Worm (Caenorhabditis elegans) whole organism, L2 larva: ENCODE measurements around the gene kin-18.

Source experiments
- F13H6.1 ChIP-seq: sonication (generic microtip); optimal IDR thresholded peaks from 2 replicates; lab custom pipeline; 2016; ENCODE audit warnings: missing genetic modification characterization, missing compliant biosample characterization
- R02D3.7 ChIP-seq: fragments of 150-350 bp; optimal IDR thresholded peaks from 2 replicates; lab custom pipeline; 2014; ENCODE audit warnings: missing biosample characterization, missing genetic modification characterization
- aly-2 ChIP-seq: fragments of 150-350 bp; optimal IDR thresholded peaks from 2 replicates; lab custom pipeline; 2014; ENCODE audit warnings: missing biosample characterization, missing genetic modification characterization
- ama-1 ChIP-seq: fragments of 150-350 bp; optimal IDR thresholded peaks from 2 replicates; lab custom pipeline; 2018; ENCODE audit warnings: inconsistent platforms
- ceh-82 ChIP-seq: fragments of 150-350 bp; optimal IDR thresholded peaks from 2 replicates; lab custom pipeline; 2014; ENCODE audit warnings: missing biosample characterization, missing genetic modification characterization
- dmd-4 ChIP-seq: sonication (generic microtip); optimal IDR thresholded peaks from 2 replicates; lab custom pipeline; 2017; ENCODE audit warnings: missing biosample characterization, missing genetic modification characterization
- egl-27 ChIP-seq: sonication (generic microtip); optimal IDR thresholded peaks from 3 replicates; lab custom pipeline; 2017; ENCODE audit warnings: missing biosample characterization, missing genetic modification reagents, missing genetic modification characterization
- lin-39 ChIP-seq: fragments of 150-350 bp; optimal IDR thresholded peaks from 2 replicates; lab custom pipeline; 2014; ENCODE audit warnings: missing biosample characterization, missing genetic modification reagents, missing genetic modification characterization
- mab-5 ChIP-seq: fragments of 150-350 bp; optimal IDR thresholded peaks from 2 replicates; lab custom pipeline; 2014; ENCODE audit warnings: missing biosample characterization, missing genetic modification characterization
- nhr-11 ChIP-seq: fragments of 150-350 bp; optimal IDR thresholded peaks from 2 replicates; lab custom pipeline; 2014; ENCODE audit warnings: missing biosample characterization, missing genetic modification characterization
- nhr-77 ChIP-seq: fragments of 150-350 bp; optimal IDR thresholded peaks from 2 replicates; lab custom pipeline; 2014; ENCODE audit warnings: missing biosample characterization, missing genetic modification characterization
- peb-1 ChIP-seq: fragments of 150-350 bp; optimal IDR thresholded peaks from 2 replicates; lab custom pipeline; 2014; ENCODE audit warnings: missing biosample characterization, missing genetic modification characterization
- snpc-4 ChIP-seq: fragments of 150-350 bp; optimal IDR thresholded peaks from 2 replicates; lab custom pipeline; 2014; ENCODE audit warnings: missing biosample characterization, missing genetic modification characterization
- zag-1 ChIP-seq: fragments of 150-350 bp; optimal IDR thresholded peaks from 2 replicates; lab custom pipeline; 2014; ENCODE audit warnings: missing biosample characterization, missing genetic modification characterization

- peak; percentile 52 for TF ChIP-seq F13H6.1 (tag; lab: Kevin White, UChicago)
- no peak for TF ChIP-seq R02D3.7
- no peak for TF ChIP-seq lin-39 (tag; lab: Kevin White, UChicago)
- TF ChIP-seq egl-27 = peak; percentile 15
- no peak for TF ChIP-seq aly-2
- no peak for TF ChIP-seq dmd-4
- no peak for TF ChIP-seq zag-1 (tag; lab: Kevin White, UChicago)
- TF ChIP-seq snpc-4 (tag; lab: Kevin White, UChicago) = peak; percentile 15
- TF ChIP-seq peb-1 (tag; lab: Kevin White, UChicago) = no peak
- no peak for TF ChIP-seq ama-1 (lab: Kevin White, UChicago)
- TF ChIP-seq nhr-77 = no peak
- no peak for TF ChIP-seq ceh-82
- TF ChIP-seq nhr-11 (tag; lab: Kevin White, UChicago) = peak; percentile 39
- TF ChIP-seq mab-5 (tag; lab: Kevin White, UChicago) = no peak
These were observed 40.4 kb downstream of the kin-18 start, which contains the start of gene nfm-1 for ce11 chrIII:6158642-6159475.
